Fruit fly (Drosophila melanogaster) whole organism, adult: ENCODE measurements around the gene CG17982.

Source experiments
- CG33017 ChIP-seq: fragments of 200-800 bp; sonication (Bioruptor generic); optimal IDR thresholded peaks from 2 replicates; lab custom pipeline; 2018; ENCODE audit warnings: missing biosample characterization, mild to moderate bottlenecking, missing genetic modification characterization, moderate library complexity
- Clk ChIP-seq: fragments of 200-800 bp; sonication (Bioruptor generic); optimal IDR thresholded peaks from 2 replicates; lab custom pipeline; 2017; ENCODE audit warnings: missing biosample characterization, missing genetic modification characterization
- bab1 ChIP-seq: fragments of 200-800 bp; sonication (Bioruptor generic); optimal IDR thresholded peaks from 3 replicates; lab custom pipeline; 2019; ENCODE audit warnings: missing biosample characterization, mild to moderate bottlenecking, missing genetic modification characterization, moderate library complexity

dm6 chrX:8116813-8117212, 26.8 kb downstream of the CG17982 start, which contains the start of gene CG1575:
- TF ChIP-seq CG33017 (tag; lab: Kevin White, UChicago) (no peak), Clk (GFP tag; lab: Kevin White, UChicago) (no peak), bab1 (GFP tag; lab: Kevin White, UChicago) (no peak)
